Worm (Caenorhabditis elegans) whole organism, L1 larva: Measurements from ENCODE around the gene T10H10.2.

Source experiments
- C34B4.2 ChIP-seq: sonication (generic microtip); optimal IDR thresholded peaks from 2 replicates; lab custom pipeline; 2017; ENCODE audit warnings: mild to moderate bottlenecking, missing genetic modification characterization, missing compliant biosample characterization
- F16B12.6 ChIP-seq: fragments of 150-350 bp; optimal IDR thresholded peaks from 2 replicates; lab custom pipeline; 2014; ENCODE audit warnings: missing biosample characterization, missing genetic modification characterization
- aha-1 ChIP-seq: fragments of 150-350 bp; optimal IDR thresholded peaks from 2 replicates; lab custom pipeline; 2014; ENCODE audit warnings: missing biosample characterization, missing genetic modification characterization
- ceh-63 ChIP-seq: fragments of 200-800 bp; sonication (Bioruptor generic); optimal IDR thresholded peaks from 2 replicates; lab custom pipeline; 2018; ENCODE audit warnings: mild to moderate bottlenecking, missing genetic modification characterization, missing compliant biosample characterization
- ceh-8 ChIP-seq: fragments of 200-800 bp; sonication (Bioruptor generic); optimal IDR thresholded peaks from 2 replicates; lab custom pipeline; 2018; ENCODE audit warnings: mild to moderate bottlenecking, missing genetic modification characterization, moderate library complexity, missing compliant biosample characterization
- ceh-90 ChIP-seq: sonication (generic microtip); optimal IDR thresholded peaks from 2 replicates; lab custom pipeline; 2016; ENCODE audit warnings: missing genetic modification characterization, missing compliant biosample characterization
- dpl-1 ChIP-seq, 3 experiments: fragments of 150-350 bp in 2 of 3; sonication (generic microtip) in 1 of 3; optimal IDR thresholded peaks; 2 replicates each; lab custom pipeline; 2014 to 2017; ENCODE audit warnings: missing biosample characterization in 3 of 3, missing genetic modification characterization in 3 of 3, missing genetic modification reagents in 3 of 3
- dsc-1 ChIP-seq: sonication (generic microtip); optimal IDR thresholded peaks from 2 replicates; lab custom pipeline; 2016; ENCODE audit warnings: mild to moderate bottlenecking, missing genetic modification characterization, missing compliant biosample characterization
- efl-1 ChIP-seq, 4 experiments: fragments of 150-350 bp; optimal IDR thresholded peaks in 3 of 4; peaks in 1 of 4; 1 replicate in 1 of 4; 2 replicates in 3 of 4; lab custom pipeline; 2014; ENCODE audit warnings: missing biosample characterization in 2 of 4, missing genetic modification characterization in 2 of 4, missing genetic modification reagents in 2 of 4
- efl-3 ChIP-seq: fragments of 200-800 bp; sonication (Bioruptor generic); optimal IDR thresholded peaks from 2 replicates; lab custom pipeline; 2018; ENCODE audit warnings: mild to moderate bottlenecking, missing genetic modification characterization, missing compliant biosample characterization
- egl-13 ChIP-seq: sonication (generic microtip); optimal IDR thresholded peaks from 2 replicates; lab custom pipeline; 2016; ENCODE audit warnings: missing genotype, missing genetic modification reagents, missing genetic modification characterization, missing compliant biosample characterization
- elt-2 ChIP-seq: sonication (generic microtip); optimal IDR thresholded peaks from 2 replicates; lab custom pipeline; 2016; ENCODE audit warnings: missing genetic modification characterization, mild to moderate bottlenecking, inconsistent platforms, missing compliant biosample characterization, missing genetic modification reagents
- fkh-10 ChIP-seq: sonication (generic microtip); optimal IDR thresholded peaks from 2 replicates; lab custom pipeline; 2017; ENCODE audit warnings: missing biosample characterization, missing genetic modification reagents, missing genetic modification characterization
- fkh-8 ChIP-seq: sonication (generic microtip); optimal IDR thresholded peaks from 2 replicates; lab custom pipeline; 2016; ENCODE audit warnings: mild to moderate bottlenecking, missing genetic modification characterization, missing compliant biosample characterization
- lin-13 ChIP-seq: fragments of 150-350 bp; optimal IDR thresholded peaks from 2 replicates; lab custom pipeline; 2014; ENCODE audit warnings: missing biosample characterization, missing genetic modification reagents, missing genetic modification characterization
- lin-14 ChIP-seq: fragments of 200-800 bp; sonication (Bioruptor generic); optimal IDR thresholded peaks from 2 replicates; lab custom pipeline; 2018; ENCODE audit warnings: mild to moderate bottlenecking, missing genetic modification characterization, moderate library complexity, missing compliant biosample characterization
- lin-35 ChIP-seq, 2 experiments: fragments of 150-350 bp; optimal IDR thresholded peaks; 2 replicates each; lab custom pipeline; 2014; ENCODE audit warnings: missing biosample characterization in 2 of 2, missing genetic modification characterization in 2 of 2, missing genetic modification reagents in 2 of 2
- lin-39 ChIP-seq: fragments of 150-350 bp; optimal IDR thresholded peaks from 2 replicates; lab custom pipeline; 2014; ENCODE audit warnings: missing biosample characterization, missing genetic modification reagents, missing genetic modification characterization
- nhr-20 ChIP-seq: sonication (generic microtip); optimal IDR thresholded peaks from 2 replicates; lab custom pipeline; 2016; ENCODE audit warnings: mild to moderate bottlenecking, missing genetic modification characterization, missing compliant biosample characterization
- nhr-47 ChIP-seq: sonication (generic microtip); optimal IDR thresholded peaks from 2 replicates; lab custom pipeline; 2016; ENCODE audit warnings: mild to moderate bottlenecking, missing genetic modification characterization, moderate library complexity, missing compliant biosample characterization
- nhr-84 ChIP-seq: sonication (generic microtip); optimal IDR thresholded peaks from 2 replicates; lab custom pipeline; 2017; ENCODE audit warnings: missing biosample characterization, missing genetic modification characterization
- nhr-90 ChIP-seq: sonication (generic microtip); optimal IDR thresholded peaks from 2 replicates; lab custom pipeline; 2016; ENCODE audit warnings: mild to moderate bottlenecking, missing genetic modification characterization, missing compliant biosample characterization; ENCODE audit not compliant: poor library complexity
- pqm-1 ChIP-seq: sonication (generic microtip); optimal IDR thresholded peaks from 3 replicates; lab custom pipeline; 2017; ENCODE audit warnings: missing biosample characterization, missing genetic modification characterization
- sptf-1 ChIP-seq: fragments of 150-350 bp; optimal IDR thresholded peaks from 2 replicates; lab custom pipeline; 2014; ENCODE audit warnings: missing biosample characterization, missing genetic modification characterization
- unc-130 ChIP-seq: fragments of 150-350 bp; optimal IDR thresholded peaks from 2 replicates; lab custom pipeline; 2017; ENCODE audit warnings: missing biosample characterization, missing genetic modification characterization, inconsistent platforms
- unc-62 ChIP-seq: fragments of 150-350 bp; optimal IDR thresholded peaks from 2 replicates; lab custom pipeline; 2014; ENCODE audit warnings: missing biosample characterization, missing genetic modification reagents, missing genetic modification characterization
- unc-86 ChIP-seq: sonication (generic microtip); optimal IDR thresholded peaks from 2 replicates; lab custom pipeline; 2016; ENCODE audit warnings: missing genetic modification characterization, missing compliant biosample characterization
- vab-15 ChIP-seq: sonication (generic microtip); optimal IDR thresholded peaks from 2 replicates; lab custom pipeline; 2017; ENCODE audit warnings: missing genotype, mild to moderate bottlenecking, missing genetic modification characterization, missing compliant biosample characterization
- xbp-1 ChIP-seq: sonication (generic microtip); optimal IDR thresholded peaks from 2 replicates; lab custom pipeline; 2016; ENCODE audit warnings: missing genetic modification characterization, missing compliant biosample characterization
- zip-4 ChIP-seq: fragments of 200-800 bp; sonication (Bioruptor generic); optimal IDR thresholded peaks from 2 replicates; lab custom pipeline; 2018; ENCODE audit warnings: mild to moderate bottlenecking, missing genetic modification characterization, moderate library complexity, missing compliant biosample characterization
- ztf-11 ChIP-seq, 2 experiments: sonication (generic microtip); optimal IDR thresholded peaks; 2 replicates each; lab custom pipeline; 2016 to 2017; ENCODE audit warnings: missing genetic modification characterization in 2 of 2, missing biosample characterization in 1 of 2, missing compliant biosample characterization in 1 of 2

T10H10.2 gene

DNA sequence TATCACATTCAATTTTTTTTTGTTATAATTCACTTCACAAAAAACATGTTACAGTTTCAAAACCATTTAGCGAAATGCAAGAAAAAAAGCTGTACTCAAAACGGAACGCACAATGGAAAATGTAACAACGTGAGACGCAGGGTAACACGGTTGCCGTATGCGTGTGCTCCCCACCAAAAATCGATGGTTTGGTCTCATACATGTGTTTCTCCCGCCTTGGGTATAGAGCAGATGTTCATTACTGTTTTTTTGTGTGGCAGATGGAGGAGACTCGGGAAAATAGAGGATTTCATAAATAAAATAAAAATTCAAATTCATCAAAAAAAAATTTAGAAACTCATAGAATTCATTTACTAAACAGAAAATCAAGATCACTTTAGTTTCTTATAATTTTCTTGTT lies 33.5 kb upstream of the T10H10.2 start, which contains the start of gene AH9.3:
Gene AH9.3 (minus strand): TSS at position 101 of the 400 bp plus-strand sequence.
- TF ChIP-seq unc-130 (no peak), fkh-10 (GFP tag; lab: Kevin White, UChicago) (no peak), vab-15 (tag; lab: Kevin White, UChicago) (no peak), pqm-1 (no peak), efl-3 (GFP tag; lab: Kevin White, UChicago) (no peak), nhr-47 (tag; lab: Kevin White, UChicago) (no peak), C34B4.2 (tag; lab: Kevin White, UChicago) (no peak), F16B12.6 (no peak), unc-86 (no peak), xbp-1 (tag; lab: Kevin White, UChicago) (no peak), nhr-20 (tag; lab: Kevin White, UChicago) (no peak)

DNA sequence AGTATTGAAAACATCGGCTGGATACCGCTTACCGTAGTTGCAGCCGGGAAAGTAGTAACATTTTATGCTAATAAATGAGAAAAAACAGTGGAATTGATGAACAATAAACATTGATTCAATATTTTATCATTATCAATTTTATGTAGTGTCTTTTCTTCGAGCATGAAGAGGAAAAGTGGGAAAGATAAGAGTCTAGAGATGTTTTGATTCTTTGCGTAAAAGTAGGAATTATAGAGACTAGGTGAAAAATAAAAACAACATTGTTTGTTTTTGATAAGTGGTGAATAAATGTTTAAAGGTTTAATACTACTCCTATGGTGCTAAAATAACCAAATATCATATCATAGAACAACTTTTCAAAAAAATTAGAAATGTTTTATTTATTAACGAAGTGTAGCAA lies 32.1 kb upstream of the T10H10.2 start:
- peak; percentile 47 for TF ChIP-seq elt-2 (tag; lab: Kevin White, UChicago)
- no peak for TF ChIP-seq nhr-84 (tag; lab: Kevin White, UChicago)
- no peak for TF ChIP-seq unc-62 (GFP tag; lab: Kevin White, UChicago)
- TF ChIP-seq, all 84 proteins: peak for 1

DNA sequence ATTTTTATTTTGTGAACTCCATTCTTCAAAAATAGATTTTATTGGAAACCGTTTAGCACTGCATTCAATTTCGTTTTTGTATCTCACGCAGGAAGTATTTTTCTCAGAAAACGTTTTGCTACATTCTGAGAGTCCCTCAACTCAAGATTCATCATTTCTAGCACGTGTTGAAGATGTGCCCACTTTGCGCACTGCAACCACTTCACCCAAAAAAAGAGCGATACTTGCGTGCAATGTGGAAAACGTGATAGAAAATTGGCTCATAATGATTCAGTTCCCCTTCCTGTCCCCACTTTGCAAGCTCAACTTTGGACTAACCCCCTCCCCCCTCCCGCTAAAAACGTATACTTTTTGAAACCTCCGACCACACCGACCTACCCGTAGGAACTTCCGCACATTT lies 29.5 kb upstream of the T10H10.2 start:
- TF ChIP-seq fkh-10 (GFP tag; lab: Kevin White, UChicago) (peak; percentile 77), fkh-8 (tag; lab: Kevin White, UChicago) (peak; percentile 39), dsc-1 (tag; lab: Kevin White, UChicago) (no peak), lin-14 (peak; percentile 68), aha-1 (no peak)

DNA sequence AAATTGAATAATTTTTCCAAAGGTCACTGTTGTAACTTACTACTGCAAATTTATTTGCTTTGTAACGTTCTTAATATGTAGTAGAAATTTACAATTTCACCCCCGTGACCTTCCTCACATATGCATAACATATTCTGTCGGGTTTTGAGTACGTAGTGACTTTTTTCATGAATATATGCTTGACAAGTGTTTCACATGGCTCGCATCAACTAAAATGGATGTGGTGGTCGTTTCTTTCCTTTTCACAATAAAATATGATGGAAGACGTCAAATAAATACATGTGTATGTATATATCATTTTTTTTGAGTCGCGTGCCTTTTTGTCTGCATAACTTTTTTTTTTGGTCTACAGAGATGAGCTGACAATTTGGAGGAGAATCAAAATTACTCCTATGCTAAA lies 28.2 kb upstream of the T10H10.2 start:
- no peak for TF ChIP-seq ztf-11 (tag; optimal IDR thresholded peaks at IDR 0.05; lab: Kevin White, UChicago)
- TF ChIP-seq ceh-90: no peak
- TF ChIP-seq ceh-8 (GFP tag; lab: Kevin White, UChicago): no peak
- no peak for TF ChIP-seq egl-13 (tag; lab: Kevin White, UChicago)
- TF ChIP-seq nhr-90 (tag; lab: Kevin White, UChicago): no peak
- TF ChIP-seq lin-13 (GFP tag; lab: Kevin White, UChicago): no peak
- TF ChIP-seq unc-86: peak; percentile 64
- TF ChIP-seq lin-39 (tag; lab: Kevin White, UChicago): no peak
- TF ChIP-seq sptf-1 (tag; lab: Kevin White, UChicago): no peak
- TF ChIP-seq efl-1 (optimal IDR thresholded peaks at IDR 0.05; lab: Kevin White, UChicago): no peak
- TF ChIP-seq efl-1 (GFP tag; optimal IDR thresholded peaks at IDR 0.05 in 1 of 2; lab: Kevin White, UChicago): peak in 1 of 2 experiments; percentile 82
- peak; percentile 35 for TF ChIP-seq lin-14
- no peak for TF ChIP-seq elt-2 (tag; lab: Kevin White, UChicago)

DNA sequence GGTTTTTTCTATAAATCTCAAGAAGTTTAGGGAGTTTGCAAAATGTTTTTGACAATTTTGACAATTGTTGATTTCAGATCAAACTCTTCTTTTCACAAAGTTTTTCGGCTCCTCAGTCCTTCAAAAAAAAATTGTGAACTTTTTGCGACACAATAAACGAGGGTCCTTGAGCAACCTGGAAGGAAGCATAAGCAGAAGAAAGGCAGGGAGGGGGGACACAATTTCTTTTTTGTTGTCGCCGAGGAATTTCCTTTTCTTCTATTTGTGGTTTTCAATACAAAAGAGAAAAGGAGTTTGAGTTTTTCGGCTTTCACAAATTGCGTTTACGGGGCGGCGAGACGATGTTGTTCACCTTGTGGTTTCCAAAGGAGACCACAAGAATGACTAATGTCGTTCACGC lies 27.8 kb upstream of the T10H10.2 start:
- peak; percentile 63 for TF ChIP-seq fkh-10 (GFP tag; lab: Kevin White, UChicago)
- peak; percentile 18 for TF ChIP-seq lin-14
- TF ChIP-seq ceh-63: no peak

DNA sequence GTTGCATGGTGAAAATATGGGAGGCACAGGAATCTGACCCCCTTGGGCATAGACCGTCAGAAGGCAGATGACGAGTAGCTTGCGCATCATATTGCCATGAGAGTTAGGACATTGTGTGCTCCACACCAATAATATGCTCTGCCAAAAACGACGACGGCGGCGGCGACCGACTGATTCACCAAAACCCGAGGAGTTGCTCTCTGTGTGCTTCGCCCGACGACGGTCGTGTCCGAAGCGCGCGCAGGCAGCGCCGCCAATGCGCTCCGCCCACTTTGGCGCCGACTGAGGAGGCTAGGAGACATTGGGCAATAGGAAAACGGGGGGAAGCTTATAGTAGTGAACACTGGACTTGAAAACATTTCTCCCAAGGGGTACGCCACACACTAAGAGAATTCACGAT lies 26.6 kb upstream of the T10H10.2 start, which contains the start of gene AH9.6:
Gene AH9.6 (minus strand): TSS at position 183 of the 400 bp plus-strand sequence.
- TF ChIP-seq lin-35 (GFP tag; optimal IDR thresholded peaks at IDR 0.05; lab: Kevin White, UChicago) (no peak), lin-14 (peak; percentile 25)

DNA sequence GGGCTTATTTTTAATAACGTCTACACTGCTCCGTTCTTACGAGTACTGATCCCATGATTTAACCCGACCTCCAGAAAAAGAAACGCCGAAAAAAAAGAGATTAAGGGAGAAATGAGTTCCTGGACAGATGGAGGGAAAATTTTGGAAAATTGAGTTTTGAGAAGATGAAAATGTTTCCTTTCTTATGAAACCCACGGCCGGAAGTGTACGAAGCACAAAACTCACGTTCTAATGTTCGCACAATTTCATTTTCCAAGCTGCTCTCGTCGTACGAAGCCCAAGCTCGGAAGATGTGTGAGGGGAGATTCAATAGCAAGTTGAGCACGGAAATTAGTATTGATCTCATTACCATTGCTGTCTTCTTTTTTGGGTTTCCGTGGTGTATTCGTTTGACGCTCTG lies 23.1 kb upstream of the T10H10.2 start:
- TF ChIP-seq fkh-10 (GFP tag; lab: Kevin White, UChicago) (peak; percentile 26), efl-1 (optimal IDR thresholded peaks at IDR 0.05; lab: Kevin White, UChicago) (no peak), efl-1 (GFP tag; optimal IDR thresholded peaks at IDR 0.05 in 1 of 2; lab: Kevin White, UChicago) (no peak), unc-130 (no peak), zip-4 (GFP tag; lab: Kevin White, UChicago) (no peak), dpl-1 (GFP tag; optimal IDR thresholded peaks at IDR 0.05; lab: Kevin White, UChicago) (no peak), lin-14 (peak; percentile 37), sptf-1 (tag; lab: Kevin White, UChicago) (no peak), nhr-47 (tag; lab: Kevin White, UChicago) (no peak)
